Worm (Caenorhabditis elegans) whole organism, L1 larva: Measurements from ENCODE around the gene mup-4.

Source experiments
- C04F5.9 ChIP-seq: sonication (generic microtip); optimal IDR thresholded peaks from 2 replicates; lab custom pipeline; 2016; ENCODE audit warnings: missing genetic modification characterization, missing compliant biosample characterization
- Y116A8C.19 ChIP-seq: sonication (generic microtip); optimal IDR thresholded peaks from 2 replicates; lab custom pipeline; 2016; ENCODE audit warnings: missing compliant biosample characterization, missing genetic modification characterization, borderline replicate concordance
- aha-1 ChIP-seq: fragments of 150-350 bp; optimal IDR thresholded peaks from 2 replicates; lab custom pipeline; 2014; ENCODE audit warnings: missing biosample characterization, missing genetic modification characterization
- ama-1 ChIP-seq: fragments of 150-350 bp; optimal IDR thresholded peaks from 2 replicates; lab custom pipeline; 2014
- blmp-1 ChIP-seq: fragments of 150-350 bp; optimal IDR thresholded peaks from 2 replicates; lab custom pipeline; 2014; ENCODE audit warnings: missing biosample characterization, missing genetic modification characterization
- ceh-82 ChIP-seq, 3 experiments: fragments of 150-350 bp in 1 of 3; sonication (generic microtip) in 2 of 3; optimal IDR thresholded peaks; 2 replicates each; lab custom pipeline; 2014 to 2017; ENCODE audit warnings: missing biosample characterization in 3 of 3, missing genetic modification characterization in 3 of 3
- ceh-90 ChIP-seq: sonication (generic microtip); optimal IDR thresholded peaks from 2 replicates; lab custom pipeline; 2016; ENCODE audit warnings: missing genetic modification characterization, missing compliant biosample characterization
- efl-1 ChIP-seq, 4 experiments: fragments of 150-350 bp; optimal IDR thresholded peaks in 3 of 4; peaks in 1 of 4; 1 replicate in 1 of 4; 2 replicates in 3 of 4; lab custom pipeline; 2014; ENCODE audit warnings: missing biosample characterization in 2 of 4, missing genetic modification characterization in 2 of 4, missing genetic modification reagents in 2 of 4
- ets-5 ChIP-seq: fragments of 200-800 bp; sonication (Bioruptor generic); IDR thresholded peaks from 2 replicates; pipeline ENCODE4 v1.3.6; 2022; ENCODE audit warnings: missing genetic modification characterization, missing compliant biosample characterization
- fkh-10 ChIP-seq: sonication (generic microtip); optimal IDR thresholded peaks from 2 replicates; lab custom pipeline; 2017; ENCODE audit warnings: missing biosample characterization, missing genetic modification reagents, missing genetic modification characterization
- grh-1 ChIP-seq: fragments of 200-800 bp; sonication (Bioruptor generic); IDR thresholded peaks from 2 replicates; pipeline ENCODE4 v1.3.6; 2022; ENCODE audit warnings: missing genetic modification reagents, missing genetic modification characterization, missing compliant biosample characterization
- hlh-17 ChIP-seq: fragments of 200-800 bp; sonication (Bioruptor generic); optimal IDR thresholded peaks from 2 replicates; lab custom pipeline; 2018; ENCODE audit warnings: missing genetic modification characterization, mild to moderate bottlenecking, missing compliant biosample characterization, moderate library complexity, borderline replicate concordance
- irx-1 ChIP-seq: sonication (generic microtip); optimal IDR thresholded peaks from 2 replicates; lab custom pipeline; 2016; ENCODE audit warnings: missing genetic modification characterization, missing compliant biosample characterization
- lin-14 ChIP-seq: fragments of 200-800 bp; sonication (Bioruptor generic); optimal IDR thresholded peaks from 2 replicates; lab custom pipeline; 2018; ENCODE audit warnings: mild to moderate bottlenecking, missing genetic modification characterization, moderate library complexity, missing compliant biosample characterization
- lin-35 ChIP-seq, 2 experiments: fragments of 150-350 bp; optimal IDR thresholded peaks; 2 replicates each; lab custom pipeline; 2014; ENCODE audit warnings: missing biosample characterization in 2 of 2, missing genetic modification characterization in 2 of 2, missing genetic modification reagents in 2 of 2
- lsy-2 ChIP-seq, 2 experiments: fragments of 150-350 bp; optimal IDR thresholded peaks; 2 replicates each; lab custom pipeline; 2014; ENCODE audit warnings: missing biosample characterization in 2 of 2, missing genetic modification characterization in 2 of 2
- mdl-1 ChIP-seq, 2 experiments: fragments of 150-350 bp; optimal IDR thresholded peaks; 2 replicates each; lab custom pipeline; 2014 to 2017; ENCODE audit warnings: missing biosample characterization in 2 of 2, missing genetic modification characterization in 2 of 2, inconsistent platforms in 1 of 2
- mef-2 ChIP-seq: fragments of 150-350 bp; optimal IDR thresholded peaks from 2 replicates; lab custom pipeline; 2014; ENCODE audit warnings: missing biosample characterization, missing genetic modification characterization
- mep-1 ChIP-seq: fragments of 150-350 bp; optimal IDR thresholded peaks from 2 replicates; lab custom pipeline; 2014; ENCODE audit warnings: missing biosample characterization, missing genetic modification characterization
- nhr-11 ChIP-seq: fragments of 150-350 bp; optimal IDR thresholded peaks from 2 replicates; lab custom pipeline; 2014; ENCODE audit warnings: missing biosample characterization, missing genetic modification characterization
- nhr-20 ChIP-seq: sonication (generic microtip); optimal IDR thresholded peaks from 2 replicates; lab custom pipeline; 2016; ENCODE audit warnings: mild to moderate bottlenecking, missing genetic modification characterization, missing compliant biosample characterization
- nhr-28 ChIP-seq: fragments of 150-350 bp; optimal IDR thresholded peaks from 2 replicates; lab custom pipeline; 2014; ENCODE audit warnings: missing biosample characterization, missing genetic modification characterization
- nhr-47 ChIP-seq: sonication (generic microtip); optimal IDR thresholded peaks from 2 replicates; lab custom pipeline; 2016; ENCODE audit warnings: mild to moderate bottlenecking, missing genetic modification characterization, moderate library complexity, missing compliant biosample characterization
- nhr-71 ChIP-seq: sonication (generic microtip); optimal IDR thresholded peaks from 2 replicates; lab custom pipeline; 2016; ENCODE audit warnings: mild to moderate bottlenecking, missing genetic modification characterization, moderate library complexity, missing compliant biosample characterization
- nhr-85 ChIP-seq: sonication (generic microtip); peaks from one replicate; lab custom pipeline; 2016; ENCODE audit warnings: missing genetic modification characterization, inconsistent platforms, missing compliant biosample characterization
- nhr-90 ChIP-seq: sonication (generic microtip); optimal IDR thresholded peaks from 2 replicates; lab custom pipeline; 2016; ENCODE audit warnings: mild to moderate bottlenecking, missing genetic modification characterization, missing compliant biosample characterization; ENCODE audit not compliant: poor library complexity
- pax-3 ChIP-seq: fragments of 200-800 bp; sonication (Bioruptor generic); optimal IDR thresholded peaks from 2 replicates; lab custom pipeline; 2018; ENCODE audit warnings: mild to moderate bottlenecking, missing genetic modification characterization, moderate library complexity, missing compliant biosample characterization
- pqm-1 ChIP-seq: sonication (generic microtip); optimal IDR thresholded peaks from 3 replicates; lab custom pipeline; 2017; ENCODE audit warnings: missing biosample characterization, missing genetic modification characterization
- rnt-1 ChIP-seq: sonication (generic microtip); optimal IDR thresholded peaks from 2 replicates; lab custom pipeline; 2016; ENCODE audit warnings: mild to moderate bottlenecking, missing genetic modification characterization, moderate library complexity, missing compliant biosample characterization
- skn-1 ChIP-seq: fragments of 150-350 bp; optimal IDR thresholded peaks from 2 replicates; lab custom pipeline; 2014; ENCODE audit warnings: missing biosample characterization, missing genetic modification characterization
- snpc-4 ChIP-seq: fragments of 150-350 bp; optimal IDR thresholded peaks from 2 replicates; lab custom pipeline; 2014; ENCODE audit warnings: missing biosample characterization, missing genetic modification characterization
- snu-23 ChIP-seq: sonication (generic microtip); optimal IDR thresholded peaks from 2 replicates; lab custom pipeline; 2016; ENCODE audit warnings: missing genetic modification characterization, missing compliant biosample characterization
- sox-4 ChIP-seq: sonication (generic microtip); optimal IDR thresholded peaks from 2 replicates; lab custom pipeline; 2016; ENCODE audit warnings: missing genetic modification characterization, missing compliant biosample characterization
- sptf-1 ChIP-seq: fragments of 150-350 bp; optimal IDR thresholded peaks from 2 replicates; lab custom pipeline; 2014; ENCODE audit warnings: missing biosample characterization, missing genetic modification characterization
- sup-37 ChIP-seq: fragments of 200-800 bp; sonication (Bioruptor generic); optimal IDR thresholded peaks from 2 replicates; lab custom pipeline; 2018; ENCODE audit warnings: mild to moderate bottlenecking, missing genetic modification characterization, missing compliant biosample characterization
- tbx-2 ChIP-seq: sonication (generic microtip); optimal IDR thresholded peaks from 2 replicates; lab custom pipeline; 2016; ENCODE audit warnings: missing genetic modification characterization, missing compliant biosample characterization
- tlp-1 ChIP-seq: fragments of 150-350 bp; optimal IDR thresholded peaks from 2 replicates; lab custom pipeline; 2014; ENCODE audit warnings: missing biosample characterization, missing genetic modification characterization
- unc-130 ChIP-seq: fragments of 150-350 bp; optimal IDR thresholded peaks from 2 replicates; lab custom pipeline; 2017; ENCODE audit warnings: missing biosample characterization, missing genetic modification characterization, inconsistent platforms
- unc-30 ChIP-seq: sonication (generic microtip); optimal IDR thresholded peaks from 2 replicates; lab custom pipeline; 2017; ENCODE audit warnings: missing biosample characterization, missing genetic modification characterization
- unc-62 ChIP-seq: fragments of 150-350 bp; optimal IDR thresholded peaks from 2 replicates; lab custom pipeline; 2014; ENCODE audit warnings: missing biosample characterization, missing genetic modification reagents, missing genetic modification characterization
- zag-1 ChIP-seq: fragments of 150-350 bp; optimal IDR thresholded peaks from 2 replicates; lab custom pipeline; 2014; ENCODE audit warnings: missing biosample characterization, missing genetic modification characterization
- zip-4 ChIP-seq: fragments of 200-800 bp; sonication (Bioruptor generic); optimal IDR thresholded peaks from 2 replicates; lab custom pipeline; 2018; ENCODE audit warnings: mild to moderate bottlenecking, missing genetic modification characterization, moderate library complexity, missing compliant biosample characterization
- ztf-4 ChIP-seq: fragments of 150-350 bp; optimal IDR thresholded peaks from 2 replicates; lab custom pipeline; 2014; ENCODE audit warnings: missing biosample characterization, missing genetic modification characterization

mup-4 gene

ce11 chrIII:7530108-7530507 is 41.2 kb upstream of the mup-4 start:
- TF ChIP-seq fkh-10 (GFP tag; lab: Kevin White, UChicago) = no peak
- TF ChIP-seq lin-14 (GFP tag; lab: Kevin White, UChicago) = peak; percentile 15

- peak; percentile 33 for TF ChIP-seq nhr-85 (tag; lab: Kevin White, UChicago)
- no peak for TF ChIP-seq unc-130
- TF ChIP-seq lsy-2 (tag; optimal IDR thresholded peaks at IDR 0.05; lab: Kevin White, UChicago) = peak in 1 of 2 experiments; percentile 61
- no peak for TF ChIP-seq efl-1 (optimal IDR thresholded peaks at IDR 0.05; lab: Kevin White, UChicago)
- TF ChIP-seq efl-1 (GFP tag; optimal IDR thresholded peaks at IDR 0.05 in 1 of 2; lab: Kevin White, UChicago) = no peak
- peak; percentile 10 for TF ChIP-seq blmp-1 (tag; lab: Kevin White, UChicago)
- no peak for TF ChIP-seq tlp-1 (tag; lab: Kevin White, UChicago)
- peak; percentile 15 for TF ChIP-seq rnt-1 (tag; lab: Kevin White, UChicago)
- no peak for TF ChIP-seq ama-1 (lab: Kevin White, UChicago)
- TF ChIP-seq unc-62 (GFP tag; lab: Kevin White, UChicago) = no peak
- TF ChIP-seq, all 84 proteins: peak for 4
These were observed 38.1 kb upstream of the mup-4 start for ce11 chrIII:7526974-7527466.

- TF ChIP-seq unc-130 (peak; percentile 16), rnt-1 (tag; lab: Kevin White, UChicago) (peak; percentile 49), lsy-2 (tag; optimal IDR thresholded peaks at IDR 0.05; lab: Kevin White, UChicago) (peak; percentile 47 to 92), nhr-85 (tag; lab: Kevin White, UChicago) (peak; percentile 69), irx-1 (tag; lab: Kevin White, UChicago) (no peak), nhr-71 (tag; lab: Kevin White, UChicago) (peak; percentile 41), zip-4 (GFP tag; lab: Kevin White, UChicago) (no peak), snu-23 (GFP tag; lab: Kevin White, UChicago) (peak; percentile 15), lin-14 (GFP tag; lab: Kevin White, UChicago) (peak; percentile 39), nhr-47 (no peak)
These were observed 36.0 kb upstream of the mup-4 start for ce11 chrIII:7524830-7525344.

- TF ChIP-seq ama-1 (lab: Kevin White, UChicago) (no peak), sup-37 (GFP tag; lab: Kevin White, UChicago) (no peak), mep-1 (tag; lab: Kevin White, UChicago) (no peak), nhr-90 (tag; lab: Kevin White, UChicago) (no peak), nhr-28 (tag; lab: Kevin White, UChicago) (no peak), sptf-1 (tag; lab: Kevin White, UChicago) (no peak), sox-4 (tag; lab: Kevin White, UChicago) (no peak), mdl-1 (tag; optimal IDR thresholded peaks at IDR 0.05; lab: Kevin White, UChicago) (no peak), unc-130 (no peak), hlh-17 (GFP tag; lab: Kevin White, UChicago) (no peak), mef-2 (tag; lab: Kevin White, UChicago) (no peak), zag-1 (tag; lab: Kevin White, UChicago) (no peak), efl-1 (optimal IDR thresholded peaks at IDR 0.05; lab: Kevin White, UChicago) (no peak), efl-1 (GFP tag; optimal IDR thresholded peaks at IDR 0.05 in 1 of 2; lab: Kevin White, UChicago) (no peak), pax-3 (tag; lab: Kevin White, UChicago) (no peak), irx-1 (tag; lab: Kevin White, UChicago) (no peak), grh-1 (GFP tag; lab: Robert Waterston, UW) (no peak), lin-35 (GFP tag; optimal IDR thresholded peaks at IDR 0.05; lab: Kevin White, UChicago) (no peak), ets-5 (GFP tag; lab: Robert Waterston, UW) (no peak), ceh-90 (tag; lab: Kevin White, UChicago) (no peak), unc-62 (GFP tag; lab: Kevin White, UChicago) (no peak)
These were observed 32.3 kb upstream of the mup-4 start, which contains the start of gene lig-4 for ce11 chrIII:7521163-7521562. lig-4 (plus strand) TSS chrIII:7521463.

ce11 chrIII:7520672-7521071 is 31.8 kb upstream of the mup-4 start, which contains the start of the genes cux-7 and C07H6.2:
cux-7 (minus strand) TSS chrIII:7520845.
C07H6.2 (plus strand) TSS chrIII:7521009.
- peak; percentile 64 for TF ChIP-seq mef-2 (tag; lab: Kevin White, UChicago)
- no peak for TF ChIP-seq aha-1 (tag; lab: Kevin White, UChicago)
- TF ChIP-seq mdl-1 (tag; optimal IDR thresholded peaks at IDR 0.05; lab: Kevin White, UChicago) = peak; percentile 13 to 91
- TF ChIP-seq unc-30 = no peak
- TF ChIP-seq skn-1 (tag; lab: Kevin White, UChicago) = peak; percentile 93
- peak; percentile 100 for TF ChIP-seq Y116A8C.19 (tag; lab: Kevin White, UChicago)
- TF ChIP-seq nhr-20 (tag; lab: Kevin White, UChicago) = peak; percentile 99
- no peak for TF ChIP-seq pqm-1
- peak; percentile 99 for TF ChIP-seq nhr-71 (tag; lab: Kevin White, UChicago)
- TF ChIP-seq ceh-82 (tag; optimal IDR thresholded peaks at IDR 0.05; lab: Kevin White, UChicago) = peak; percentile 84 to 94 (median 93)
- peak; percentile 99 for TF ChIP-seq tbx-2 (tag; lab: Kevin White, UChicago)
- peak; percentile 22 for TF ChIP-seq zag-1 (tag; lab: Kevin White, UChicago)
- TF ChIP-seq snpc-4 (tag; lab: Kevin White, UChicago) = peak; percentile 90
- peak; percentile 75 for TF ChIP-seq nhr-11 (tag; lab: Kevin White, UChicago)
- TF ChIP-seq C04F5.9 (tag; lab: Kevin White, UChicago) = peak; percentile 98
- peak; percentile 100 for TF ChIP-seq irx-1 (tag; lab: Kevin White, UChicago)
- TF ChIP-seq ztf-4 (tag; lab: Kevin White, UChicago) = peak; percentile 89
